Worm (Caenorhabditis elegans): ENCODE data around the gene srh-95.

ce11 chrV:16285794-16286193 lies 39.1 kb downstream of the srh-95 start, which contains the start of gene F28G4.4:
- no peak for TF ChIP-seq flt-1 (GFP tag; IDR thresholded peaks at IDR 0.05)
- no peak for TF ChIP-seq tab-1 (GFP tag; IDR thresholded peaks at IDR 0.05)
- TF ChIP-seq klf-2 (GFP tag; conservative IDR thresholded peaks at IDR 0.05) = no peak
- TF ChIP-seq med-1 (GFP tag; optimal IDR thresholded peaks at IDR 0.05; ENCODE audit: insufficient read depth) = no peak
- no peak for TF ChIP-seq ztf-23 (GFP tag; IDR thresholded peaks at IDR 0.05)
- no peak for TF ChIP-seq cog-1 (tag; optimal IDR thresholded peaks at IDR 0.05)
- no peak for TF ChIP-seq ref-1 (GFP tag; conservative IDR thresholded peaks at IDR 0.05)
- TF ChIP-seq T22C8.4 (GFP tag; IDR thresholded peaks at IDR 0.05) = no peak
- TF ChIP-seq ztf-29 (GFP tag; IDR thresholded peaks at IDR 0.05) = no peak
